Fruit fly (Drosophila melanogaster): Measurements from ENCODE around the gene Gr8a.

Gr8a gene

DNA sequence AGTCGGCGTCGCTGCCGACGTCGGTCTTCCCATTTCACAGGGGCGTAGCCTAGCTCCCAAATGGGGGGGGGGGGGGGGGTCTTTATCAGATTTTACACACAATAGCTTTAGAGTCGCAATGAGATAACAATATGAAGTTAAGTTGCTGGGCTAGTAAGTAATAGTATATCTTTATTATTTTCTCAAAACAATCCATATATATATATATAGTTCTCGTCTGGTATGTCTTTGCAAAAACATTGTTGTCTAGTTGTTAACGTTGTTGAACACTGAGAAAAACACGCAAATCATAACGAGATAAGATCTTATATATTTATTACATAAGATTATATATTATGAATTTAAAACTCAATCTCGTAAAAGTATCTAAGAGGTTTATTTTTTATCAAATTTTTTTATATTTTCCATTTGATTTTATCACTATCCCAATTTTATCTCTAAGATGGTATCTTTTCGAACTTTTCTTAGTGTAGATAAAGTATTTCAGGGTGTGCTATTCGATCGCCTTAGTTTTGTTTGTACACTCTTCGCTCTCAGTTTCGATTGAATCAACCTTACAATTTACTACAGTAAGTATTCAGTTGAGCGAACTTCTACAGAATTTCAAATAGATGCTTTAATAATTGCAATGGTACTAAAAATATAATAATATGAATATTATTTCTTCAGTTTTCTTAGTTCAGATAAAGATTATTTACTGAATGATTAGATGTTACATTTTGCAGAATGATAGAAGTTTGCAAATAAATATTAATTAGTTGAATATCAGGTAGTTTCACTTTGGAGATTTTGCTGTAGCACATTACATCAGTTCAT lies 24.9 kb upstream of the Gr8a start (continued):
- no peak for TF ChIP-seq CG9797 (GFP tag; optimal IDR thresholded peaks at IDR 0.05)
- peak; percentile 30 for TF ChIP-seq tap (tag; optimal IDR thresholded peaks at IDR 0.05)
- TF ChIP-seq luna (GFP tag; optimal IDR thresholded peaks at IDR 0.05), result peak; percentile 16
- TF ChIP-seq CG11247 (GFP tag; IDR thresholded peaks at IDR 0.05), result peak; percentile 88
- no peak for TF ChIP-seq CG4707 (GFP tag; optimal IDR thresholded peaks at IDR 0.05)
- no peak for TF ChIP-seq dati (GFP tag; IDR thresholded peaks at IDR 0.05)
- TF ChIP-seq CG17359 (tag; optimal IDR thresholded peaks at IDR 0.05), result peak; percentile 60
- no peak for TF ChIP-seq sqz (GFP tag; optimal IDR thresholded peaks at IDR 0.05)
- no peak for TF ChIP-seq disco-r (GFP tag; optimal IDR thresholded peaks at IDR 0.05)
- peak; percentile 69 for TF ChIP-seq CG7357 (GFP tag; IDR thresholded peaks at IDR 0.05)
- TF ChIP-seq CG12659 (GFP tag; optimal IDR thresholded peaks at IDR 0.05), result peak; percentile 87
- no peak for TF ChIP-seq Mes4 (GFP tag; optimal IDR thresholded peaks at IDR 0.05)
- TF ChIP-seq Six4 (GFP tag; optimal IDR thresholded peaks at IDR 0.05), result no peak
- no peak for TF ChIP-seq Spps (tag; optimal IDR thresholded peaks at IDR 0.05)
- TF ChIP-seq CG10267 (tag; optimal IDR thresholded peaks at IDR 0.05), result peak; percentile 67
- TF ChIP-seq wdn (GFP tag; IDR thresholded peaks at IDR 0.05), result peak; percentile 92
- peak; percentile 83 for TF ChIP-seq cwo (GFP tag; optimal IDR thresholded peaks at IDR 0.05)
- TF ChIP-seq chn (GFP tag; optimal IDR thresholded peaks at IDR 0.05), result no peak
- TF ChIP-seq CG8089 (GFP tag; optimal IDR thresholded peaks at IDR 0.05), result no peak
- 0 out of 2 replicates have a peak, but pooled peaks have one; percentile 19 for TF ChIP-seq Oaz (GFP tag; IDR thresholded peaks at IDR 0.05)
- TF ChIP-seq H2.0 (GFP tag; IDR thresholded peaks at IDR 0.05), result peak; percentile 75; the same call in 1 of the 2 replicates
- no peak for TF ChIP-seq pho (GFP tag; optimal IDR thresholded peaks at IDR 0.05)
- no peak for TF ChIP-seq p53 (GFP tag; optimal IDR thresholded peaks at IDR 0.05)
- TF ChIP-seq Abd-B (GFP tag; optimal IDR thresholded peaks at IDR 0.05), result peak; percentile 66
- TF ChIP-seq CG15601 (tag; optimal IDR thresholded peaks at IDR 0.05), result peak; percentile 96
- TF ChIP-seq Hsf (GFP tag; optimal IDR thresholded peaks at IDR 0.05), result peak; percentile 8
- peak; percentile 64 for TF ChIP-seq CG11504 (tag; optimal IDR thresholded peaks at IDR 0.05)
- TF ChIP-seq vfl (GFP tag; optimal IDR thresholded peaks at IDR 0.05), result no peak
- TF ChIP-seq org-1 (GFP tag; optimal IDR thresholded peaks at IDR 0.05), result peak; percentile 29
- TF ChIP-seq Bteb2 (GFP tag; optimal IDR thresholded peaks at IDR 0.05), result no peak
- peak; percentile 55 for TF ChIP-seq ssp (GFP tag; IDR thresholded peaks at IDR 0.05)
- TF ChIP-seq CG2678 (tag; optimal IDR thresholded peaks at IDR 0.05), result peak; percentile 88
- no peak for TF ChIP-seq CG11398 (GFP tag; optimal IDR thresholded peaks at IDR 0.05)
- no peak for TF ChIP-seq sens-2 (GFP tag; IDR thresholded peaks at IDR 0.05)
- no peak for TF ChIP-seq stwl (tag; optimal IDR thresholded peaks at IDR 0.05)
- peak; percentile 46 for TF ChIP-seq ap (GFP tag; IDR thresholded peaks at IDR 0.05)
- TF ChIP-seq CG10209 (GFP tag; optimal IDR thresholded peaks at IDR 0.05), result peak; percentile 74
- peak; percentile 69 for TF ChIP-seq esg (GFP tag; conservative IDR thresholded peaks at IDR 0.05)
- TF ChIP-seq wor (GFP tag; IDR thresholded peaks at IDR 0.05), result no peak
- no peak for TF ChIP-seq Opbp (GFP tag; IDR thresholded peaks at IDR 0.05; ENCODE audit: partially characterized antibody)
- TF ChIP-seq Scr (GFP tag; IDR thresholded peaks at IDR 0.05; ENCODE audit: partially characterized antibody), result no peak
- peak; percentile 19 for TF ChIP-seq CG12155 (GFP tag; optimal IDR thresholded peaks at IDR 0.05)
- TF ChIP-seq CG18476 (GFP tag; optimal IDR thresholded peaks at IDR 0.05), result no peak
- TF ChIP-seq yki (optimal IDR thresholded peaks at IDR 0.05), result no peak
- TF ChIP-seq dan (GFP tag; IDR thresholded peaks at IDR 0.05), result no peak
- TF ChIP-seq sr (GFP tag; IDR thresholded peaks at IDR 0.05), result 0 out of 3 replicates have a peak, but pooled peaks have one; percentile 54
- TF ChIP-seq bigmax (GFP tag; optimal IDR thresholded peaks at IDR 0.05), result no peak
- no peak for TF ChIP-seq Dad (GFP tag; optimal IDR thresholded peaks at IDR 0.05)
- TF ChIP-seq wek (GFP tag; optimal IDR thresholded peaks at IDR 0.05), result no peak
- peak; percentile 52 for TF ChIP-seq Hr3 (GFP tag; optimal IDR thresholded peaks at IDR 0.05)

Measured in whole organism, embryonic.